Worm (Caenorhabditis elegans) whole organism, L4 larva: ENCODE results near the gene F40A3.1.

ENCODE experiments used
- ZK546.5 ChIP-seq, 2 experiments: sonication (generic microtip); optimal IDR thresholded peaks; 2 replicates each; lab custom pipeline; 2017; ENCODE audit warnings: missing biosample characterization in 2 of 2, missing genetic modification characterization in 2 of 2
- ama-1 ChIP-seq: fragments of 150-350 bp; optimal IDR thresholded peaks from 2 replicates; lab custom pipeline; 2014; ENCODE audit warnings: inconsistent platforms, mixed read lengths
- ceh-82 ChIP-seq: sonication (generic microtip); optimal IDR thresholded peaks from 2 replicates; lab custom pipeline; 2017; ENCODE audit warnings: missing biosample characterization, missing genetic modification characterization
- dmd-8 ChIP-seq: fragments of 200-800 bp; sonication (Bioruptor generic); IDR thresholded peaks from 2 replicates; pipeline ENCODE4 v1.3.6; 2022; ENCODE audit warnings: missing genetic modification characterization, missing compliant biosample characterization
- lin-39 ChIP-seq: fragments of 150-350 bp; optimal IDR thresholded peaks from 2 replicates; lab custom pipeline; 2014; ENCODE audit warnings: missing biosample characterization, missing genetic modification reagents, missing genetic modification characterization
- nhr-10 ChIP-seq: fragments of 150-350 bp; optimal IDR thresholded peaks from 2 replicates; lab custom pipeline; 2014; ENCODE audit warnings: missing biosample characterization, missing genetic modification characterization
- nhr-28 ChIP-seq: fragments of 150-350 bp; optimal IDR thresholded peaks from 2 replicates; lab custom pipeline; 2014; ENCODE audit warnings: missing biosample characterization, missing genetic modification characterization
- skn-1 ChIP-seq: fragments of 150-350 bp; optimal IDR thresholded peaks from 2 replicates; lab custom pipeline; 2014; ENCODE audit warnings: missing biosample characterization, missing genetic modification characterization
- unc-62 ChIP-seq, 3 experiments: fragments of 150-350 bp in 1 of 3; sonication (generic microtip); optimal IDR thresholded peaks in 2 of 3; peaks in 1 of 3; 1 replicate in 1 of 3; 2 replicates in 2 of 3; lab custom pipeline; 2014 to 2017; ENCODE audit warnings: missing biosample characterization in 3 of 3, missing genetic modification characterization in 3 of 3, missing genetic modification reagents in 3 of 3, missing genotype in 1 of 3

DNA sequence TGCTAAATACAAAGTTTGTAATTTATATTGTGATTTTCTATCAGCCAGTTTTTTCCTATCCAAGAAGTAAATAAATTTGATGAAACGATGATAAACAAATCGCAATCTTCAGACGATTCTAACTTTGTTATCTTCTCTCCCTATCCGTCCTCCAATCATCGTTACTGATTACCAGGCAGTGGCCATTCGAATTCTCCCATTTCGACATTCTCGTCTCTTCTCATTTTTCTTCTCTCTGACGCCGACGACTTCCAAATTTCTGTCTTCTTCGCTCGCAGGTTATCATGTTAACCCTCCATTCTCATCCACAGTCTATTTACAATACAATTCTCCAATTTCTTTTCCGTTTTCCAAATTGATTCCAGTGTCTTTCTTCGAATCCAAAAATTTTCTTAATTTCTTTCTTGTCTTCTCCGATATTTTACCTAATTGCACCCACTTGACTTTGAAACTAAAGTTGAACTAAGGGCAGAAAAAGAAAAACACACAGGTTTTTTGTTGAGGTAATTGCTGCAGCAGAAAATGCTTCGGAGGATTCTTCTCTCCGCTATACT, 12.8 kb upstream of the F40A3.1 start, which contains the start of gene F40A3.2:
- TF ChIP-seq nhr-28 (tag; lab: Kevin White, UChicago): no peak
- no peak for TF ChIP-seq lin-39 (tag; lab: Kevin White, UChicago)
- TF ChIP-seq unc-62 (GFP tag; optimal IDR thresholded peaks at IDR 0.05 in 1 of 2; lab: Kevin White, UChicago): no peak
- TF ChIP-seq unc-62 (tag; optimal IDR thresholded peaks at IDR 0.05; lab: Kevin White, UChicago): no peak
- TF ChIP-seq ama-1 (lab: Kevin White, UChicago): no peak
- no peak for TF ChIP-seq ceh-82 (tag; lab: Kevin White, UChicago)
- no peak for TF ChIP-seq dmd-8 (GFP tag; lab: Robert Waterston, UW)
- no peak for TF ChIP-seq ZK546.5 (tag; optimal IDR thresholded peaks at IDR 0.05; lab: Kevin White, UChicago)
- no peak for TF ChIP-seq nhr-10 (tag; lab: Kevin White, UChicago)
- TF ChIP-seq skn-1 (tag; lab: Kevin White, UChicago): no peak
